Fruit fly (Drosophila melanogaster) Kc167 (cell line): ENCODE data around the gene Cyp1.

Source experiments
- Myc ChIP-seq: fragments of >200 bp; optimal IDR thresholded peaks from 2 replicates; lab custom pipeline; 2017; ENCODE audit warnings: missing external identifiers
- Sin3A ChIP-seq: fragments of >200 bp; optimal IDR thresholded peaks from 2 replicates; lab custom pipeline; 2018; ENCODE audit warnings: missing external identifiers
- h ChIP-seq: fragments of >200 bp; optimal IDR thresholded peaks from 3 replicates; lab custom pipeline; 2018; ENCODE audit warnings: missing external identifiers
- insv ChIP-seq: fragments of >200 bp; optimal IDR thresholded peaks from 3 replicates; lab custom pipeline; 2018; ENCODE audit warnings: missing external identifiers
- psq ChIP-seq: fragments of >200 bp; optimal IDR thresholded peaks from 2 replicates; lab custom pipeline; 2017; ENCODE audit warnings: missing external identifiers
- ttk ChIP-seq: sonication (Bioruptor generic); optimal IDR thresholded peaks from 2 replicates; lab custom pipeline; 2017; ENCODE audit warnings: missing external identifiers

DNA sequence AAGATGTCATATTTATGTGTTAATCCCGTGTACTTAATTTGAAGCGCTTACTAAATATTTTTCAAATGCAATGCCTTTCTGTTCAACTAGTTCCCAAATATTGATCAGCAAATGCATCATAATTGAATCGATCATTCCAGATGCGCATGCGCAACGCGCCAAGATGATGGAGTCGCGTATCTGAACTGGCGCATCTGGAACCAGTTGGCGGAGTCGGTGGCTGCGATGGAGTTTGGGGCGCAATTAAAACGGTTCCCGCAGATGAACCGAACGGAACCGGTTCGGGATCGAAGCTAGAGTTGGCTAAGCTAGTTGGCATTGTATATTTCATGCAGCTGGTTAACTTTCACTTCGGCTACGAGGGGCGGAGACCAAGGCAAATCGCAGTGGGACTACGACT is 5.3 kb upstream of the Cyp1 start, which contains the start of gene CalpC:
- no peak for TF ChIP-seq insv (lab: Kevin White, UChicago)
- TF ChIP-seq psq (lab: Kevin White, UChicago), result no peak
- no peak for TF ChIP-seq ttk (lab: Kevin White, UChicago)
- TF ChIP-seq h (lab: Kevin White, UChicago), result no peak
- no peak for TF ChIP-seq Myc (lab: Kevin White, UChicago)
- TF ChIP-seq Sin3A (lab: Kevin White, UChicago), result no peak
